Worm (Caenorhabditis elegans) whole organism, late embryonic: ENCODE measurements around the gene T22C8.4.

ENCODE experiments used
- C08G9.2 ChIP-seq: sonication (generic microtip); optimal IDR thresholded peaks from 2 replicates; lab custom pipeline; 2016; ENCODE audit warnings: mild to moderate bottlenecking, missing genetic modification characterization, moderate library complexity, missing compliant biosample characterization
- C38D4.7 ChIP-seq: fragments of 200-800 bp; sonication (Bioruptor generic); optimal IDR thresholded peaks from 2 replicates; lab custom pipeline; 2018; ENCODE audit warnings: mild to moderate bottlenecking, missing genetic modification characterization, moderate library complexity, missing compliant biosample characterization
- F13H6.1 ChIP-seq: sonication (generic microtip); optimal IDR thresholded peaks from 2 replicates; lab custom pipeline; 2016; ENCODE audit warnings: missing genetic modification characterization, missing compliant biosample characterization
- K02D7.2 ChIP-seq: sonication (generic microtip); optimal IDR thresholded peaks from 2 replicates; lab custom pipeline; 2017; ENCODE audit warnings: mild to moderate bottlenecking, missing genetic modification characterization, missing compliant biosample characterization
- T23F11.4 ChIP-seq: fragments of 200-800 bp; sonication (Bioruptor generic); optimal IDR thresholded peaks from 2 replicates; lab custom pipeline; 2018; ENCODE audit warnings: mild to moderate bottlenecking, missing genetic modification characterization, missing compliant biosample characterization
- ahr-1 ChIP-seq: sonication (generic microtip); optimal IDR thresholded peaks from 2 replicates; lab custom pipeline; 2016; ENCODE audit warnings: missing genetic modification characterization, missing compliant biosample characterization
- ceh-14 ChIP-seq: sonication (generic microtip); optimal IDR thresholded peaks from 2 replicates; lab custom pipeline; 2016; ENCODE audit warnings: missing genotype, missing genetic modification characterization, missing compliant biosample characterization
- ceh-18 ChIP-seq: sonication (generic microtip); optimal IDR thresholded peaks from 2 replicates; lab custom pipeline; 2016; ENCODE audit warnings: missing genetic modification characterization, missing compliant biosample characterization
- ceh-2 ChIP-seq: sonication (generic microtip); optimal IDR thresholded peaks from 2 replicates; lab custom pipeline; 2016; ENCODE audit warnings: missing genotype, missing genetic modification characterization, missing compliant biosample characterization
- ceh-22 ChIP-seq: sonication (generic microtip); optimal IDR thresholded peaks from 2 replicates; lab custom pipeline; 2017; ENCODE audit warnings: missing biosample characterization, missing genetic modification characterization
- ceh-30 ChIP-seq: fragments of 150-350 bp; optimal IDR thresholded peaks from 2 replicates; lab custom pipeline; 2014; ENCODE audit warnings: missing biosample characterization, missing genetic modification characterization
- ceh-31 ChIP-seq: sonication (generic microtip); optimal IDR thresholded peaks from 2 replicates; lab custom pipeline; 2016; ENCODE audit warnings: missing genetic modification characterization, missing compliant biosample characterization
- ceh-34 ChIP-seq: sonication (generic microtip); optimal IDR thresholded peaks from 2 replicates; lab custom pipeline; 2016; ENCODE audit warnings: mild to moderate bottlenecking, missing genetic modification characterization, missing compliant biosample characterization
- ceh-48 ChIP-seq: sonication (generic microtip); optimal IDR thresholded peaks from 2 replicates; lab custom pipeline; 2016; ENCODE audit warnings: missing genetic modification characterization, inconsistent platforms, missing compliant biosample characterization
- dve-1 ChIP-seq: sonication (generic microtip); optimal IDR thresholded peaks from 2 replicates; lab custom pipeline; 2017; ENCODE audit warnings: antibody characterized with exemption, mild to moderate bottlenecking, missing genetic modification characterization, missing compliant biosample characterization
- elt-2 ChIP-seq: sonication (generic microtip); optimal IDR thresholded peaks from 2 replicates; lab custom pipeline; 2016; ENCODE audit warnings: missing genetic modification reagents, missing genetic modification characterization, missing compliant biosample characterization
- ets-4 ChIP-seq: sonication (generic microtip); optimal IDR thresholded peaks from 2 replicates; lab custom pipeline; 2016; ENCODE audit warnings: missing genetic modification characterization, missing compliant biosample characterization
- fkh-6 ChIP-seq: sonication (generic microtip); optimal IDR thresholded peaks from 2 replicates; lab custom pipeline; 2016; ENCODE audit warnings: missing genetic modification characterization, missing compliant biosample characterization
- hlh-15 ChIP-seq: sonication (generic microtip); optimal IDR thresholded peaks from 2 replicates; lab custom pipeline; 2016; ENCODE audit warnings: missing genetic modification characterization, missing compliant biosample characterization
- lin-11 ChIP-seq: fragments of 200-800 bp; sonication (Bioruptor generic); optimal IDR thresholded peaks from 2 replicates; lab custom pipeline; 2018; ENCODE audit warnings: mild to moderate bottlenecking, missing genetic modification characterization, missing compliant biosample characterization
- mec-3 ChIP-seq: sonication (generic microtip); optimal IDR thresholded peaks from 2 replicates; lab custom pipeline; 2016; ENCODE audit warnings: borderline replicate concordance, missing genetic modification characterization, missing compliant biosample characterization
- nhr-11 ChIP-seq: fragments of 150-350 bp; optimal IDR thresholded peaks from 2 replicates; lab custom pipeline; 2014; ENCODE audit warnings: missing biosample characterization, missing genetic modification characterization
- npax-4 ChIP-seq: sonication (generic microtip); optimal IDR thresholded peaks from 2 replicates; lab custom pipeline; 2016; ENCODE audit warnings: missing genetic modification characterization, missing compliant biosample characterization
- pat-9 ChIP-seq: fragments of 200-800 bp; sonication (Bioruptor generic); optimal IDR thresholded peaks from 2 replicates; lab custom pipeline; 2018; ENCODE audit warnings: mild to moderate bottlenecking, missing genetic modification characterization, moderate library complexity, missing compliant biosample characterization
- pax-1 ChIP-seq: fragments of 150-350 bp; optimal IDR thresholded peaks from 2 replicates; lab custom pipeline; 2014; ENCODE audit warnings: missing biosample characterization, missing genetic modification characterization
- pha-2 ChIP-seq: sonication (generic microtip); optimal IDR thresholded peaks from 2 replicates; lab custom pipeline; 2017; ENCODE audit warnings: mild to moderate bottlenecking, missing genetic modification characterization, missing compliant biosample characterization
- pha-4 ChIP-seq: fragments of 150-350 bp; optimal IDR thresholded peaks from 2 replicates; lab custom pipeline; 2018; ENCODE audit warnings: missing biosample characterization, missing genetic modification reagents, missing genetic modification characterization
- ref-2 ChIP-seq: sonication (generic microtip); optimal IDR thresholded peaks from 2 replicates; lab custom pipeline; 2016; ENCODE audit warnings: missing genetic modification characterization, missing compliant biosample characterization
- sdc-2 ChIP-seq: sonication (generic microtip); optimal IDR thresholded peaks from 2 replicates; lab custom pipeline; 2016; ENCODE audit warnings: missing genotype, missing genetic modification characterization, missing compliant biosample characterization
- sox-2 ChIP-seq: fragments of 200-800 bp; sonication (Bioruptor generic); IDR thresholded peaks from 2 replicates; pipeline ENCODE4 v1.3.6; 2022; ENCODE audit warnings: missing genetic modification reagents, missing genetic modification characterization, missing compliant biosample characterization
- syd-9 ChIP-seq: sonication (generic microtip); optimal IDR thresholded peaks from 2 replicates; lab custom pipeline; 2016; ENCODE audit warnings: mild to moderate bottlenecking, missing genetic modification characterization, moderate library complexity, missing compliant biosample characterization
- ttx-3 ChIP-seq: sonication (generic microtip); optimal IDR thresholded peaks from 2 replicates; lab custom pipeline; 2016; ENCODE audit warnings: missing genetic modification reagents, missing genetic modification characterization, missing compliant biosample characterization
- unc-3 ChIP-seq, 2 experiments: fragments of 200-800 bp in 1 of 2; sonication (Bioruptor generic) in 1 of 2; sonication (generic microtip) in 1 of 2; conservative IDR thresholded peaks in 1 of 2; optimal IDR thresholded peaks in 1 of 2; 2 replicates each; pipeline versions ENCODE4 v1.3.6 to Lab custom; 2016 to 2022; ENCODE audit warnings: missing compliant biosample characterization in 2 of 2, missing genetic modification characterization in 2 of 2, missing genetic modification reagents in 1 of 2
- unc-55 ChIP-seq: sonication (generic microtip); optimal IDR thresholded peaks from 2 replicates; lab custom pipeline; 2017; ENCODE audit warnings: missing biosample characterization, missing genetic modification reagents, missing genetic modification characterization
- zip-5 ChIP-seq: sonication (generic microtip); optimal IDR thresholded peaks from 2 replicates; lab custom pipeline; 2016; ENCODE audit warnings: missing genetic modification characterization, missing compliant biosample characterization
- ztf-16 ChIP-seq: sonication (generic microtip); optimal IDR thresholded peaks from 2 replicates; lab custom pipeline; 2017; ENCODE audit warnings: missing genetic modification characterization, missing compliant biosample characterization

T22C8.4 gene

DNA sequence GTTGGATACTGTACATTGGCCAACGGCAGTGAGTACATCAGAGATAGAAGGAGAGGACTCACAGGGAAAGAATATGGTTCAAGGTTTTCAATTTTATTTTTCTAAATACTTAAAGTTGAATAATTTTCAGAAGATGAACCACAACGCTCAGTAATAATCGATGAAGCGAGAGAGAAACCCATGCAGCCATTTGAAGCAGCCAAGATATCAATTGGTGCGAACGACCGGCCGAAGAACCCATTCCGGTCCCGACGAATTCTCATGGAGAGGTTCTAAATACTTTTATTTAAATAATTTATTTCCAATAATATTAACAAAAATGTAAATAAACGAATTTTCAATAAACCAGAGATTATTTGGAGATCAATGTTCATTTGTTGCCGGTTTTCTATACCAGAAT lies 23.1 kb downstream of the T22C8.4 start, which contains the start of gene pigg-1:
Gene pigg-1 (minus strand): TSS at position 101 of the 400 bp plus-strand sequence.
- TF ChIP-seq ceh-48 (tag; lab: Kevin White, UChicago) = no peak
- TF ChIP-seq fkh-6 = no peak
- no peak for TF ChIP-seq F13H6.1
- no peak for TF ChIP-seq pha-4
- TF ChIP-seq C08G9.2 = no peak
- no peak for TF ChIP-seq ceh-14 (tag; lab: Kevin White, UChicago)
- TF ChIP-seq ceh-31 (tag; lab: Kevin White, UChicago) = no peak
- no peak for TF ChIP-seq ref-2

DNA sequence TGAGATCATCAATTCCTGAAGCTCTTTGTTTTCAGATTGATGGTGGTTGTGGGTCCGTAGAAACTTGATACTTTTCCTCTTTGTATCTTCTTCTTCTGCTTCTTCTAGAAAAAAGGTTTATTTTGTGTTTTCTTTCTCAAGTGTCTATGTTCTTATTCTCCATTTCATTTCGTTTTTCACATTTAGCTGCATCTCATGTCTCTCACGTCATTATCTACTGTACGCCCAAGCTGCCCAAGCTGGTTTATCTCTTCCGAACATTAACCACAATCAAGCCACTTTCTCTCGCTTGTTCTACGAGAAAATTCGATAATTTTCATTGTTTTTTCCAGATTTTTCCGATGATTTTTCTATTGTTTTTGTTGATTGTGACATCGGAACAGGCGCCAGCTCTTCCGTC lies 24.1 kb downstream of the T22C8.4 start, which contains the start of gene F28C6.5:
Gene F28C6.5 (plus strand): TSS at position 301 of the 400 bp plus-strand sequence.
- TF ChIP-seq syd-9 (tag; lab: Kevin White, UChicago) (no peak), pat-9 (no peak), ttx-3 (no peak), lin-11 (no peak), zip-5 (no peak), mec-3 (tag; lab: Kevin White, UChicago) (no peak), pha-2 (tag; lab: Kevin White, UChicago) (no peak), sdc-2 (no peak), C38D4.7 (no peak)

DNA sequence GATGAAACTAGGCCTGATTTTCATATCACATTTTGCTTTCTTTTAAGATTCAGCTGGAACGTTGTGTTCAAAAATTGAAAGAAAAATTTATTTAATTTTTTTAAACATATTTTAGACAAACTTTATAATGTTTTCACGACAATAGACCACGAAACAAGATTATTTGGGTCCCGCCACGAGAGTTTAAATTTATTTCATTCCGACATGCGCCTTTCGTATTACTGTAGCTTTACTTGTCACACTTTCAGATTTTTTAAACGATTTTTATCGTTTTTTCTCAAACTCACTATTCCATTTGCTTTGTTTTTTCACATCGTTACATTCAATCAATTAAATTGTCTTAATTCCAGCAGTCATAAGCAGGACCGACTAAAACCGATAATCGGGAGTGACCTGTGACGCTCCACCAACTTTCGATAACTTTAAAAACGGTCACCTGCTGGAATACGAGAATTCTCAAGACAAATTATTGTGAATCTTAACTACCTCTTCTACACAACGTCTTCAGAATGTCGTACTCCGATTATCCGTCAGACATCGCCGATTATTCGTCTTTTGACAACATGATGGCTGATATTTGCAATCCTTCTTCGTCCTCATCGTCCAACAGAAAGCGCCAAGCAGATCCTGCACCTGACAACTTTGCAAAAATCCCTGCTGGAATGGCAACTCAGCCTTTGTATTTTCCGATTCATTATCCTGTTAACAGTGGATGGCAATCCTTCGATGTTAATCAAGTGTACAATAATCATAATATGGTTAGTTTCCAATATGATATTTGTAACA lies 29.3 kb downstream of the T22C8.4 start, which contains the start of gene aptf-3:
Gene aptf-3 (plus strand): TSS at position 351 of the 786 bp plus-strand sequence.
- TF ChIP-seq ets-4 (tag; lab: Kevin White, UChicago) (no peak), ztf-16 (tag; lab: Kevin White, UChicago) (no peak), ceh-2 (no peak), ceh-18 (tag; lab: Kevin White, UChicago) (no peak), npax-4 (tag; lab: Kevin White, UChicago) (no peak), K02D7.2 (tag; lab: Kevin White, UChicago) (no peak), dve-1 (tag; lab: Kevin White, UChicago) (no peak), unc-55 (GFP tag; lab: Kevin White, UChicago) (no peak), nhr-11 (tag; lab: Kevin White, UChicago) (no peak), hlh-15 (tag; lab: Kevin White, UChicago) (no peak), ceh-30 (tag; lab: Kevin White, UChicago) (no peak), T23F11.4 (GFP tag; lab: Kevin White, UChicago) (no peak), sox-2 (GFP tag; lab: Robert Waterston, UW) (no peak), ceh-22 (tag; lab: Kevin White, UChicago) (no peak), ahr-1 (tag; lab: Kevin White, UChicago) (no peak), pat-9 (no peak), ceh-34 (tag; lab: Kevin White, UChicago) (no peak), zip-5 (no peak), unc-3 (GFP tag; conservative IDR thresholded peaks at IDR 0.05; lab: Robert Waterston, UW) (no peak), unc-3 (tag; optimal IDR thresholded peaks at IDR 0.05; lab: Kevin White, UChicago) (no peak)

DNA sequence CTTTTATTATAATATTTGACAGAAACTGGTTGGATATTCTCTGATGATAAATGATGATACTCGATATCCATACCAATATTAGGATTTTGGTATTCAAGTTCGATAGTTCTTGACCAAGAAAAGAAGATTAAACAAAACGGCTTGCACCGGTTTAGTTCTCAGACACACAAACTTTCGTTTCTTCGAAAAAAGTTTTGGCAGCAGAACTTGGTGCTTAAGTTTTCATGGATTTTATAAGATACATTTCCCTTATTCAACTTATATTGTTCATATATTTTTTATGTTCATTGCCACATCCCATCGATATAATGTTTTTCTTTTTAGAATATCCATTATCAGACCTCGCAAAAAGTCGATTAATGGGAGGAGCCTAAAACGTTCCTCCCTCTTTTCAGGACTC lies 32.6 kb downstream of the T22C8.4 start, which contains the start of gene aptf-4:
Gene aptf-4 (plus strand): TSS at position 301 of the 400 bp plus-strand sequence.
- TF ChIP-seq elt-2 (no peak), pax-1 (tag; lab: Kevin White, UChicago) (no peak), ceh-22 (tag; lab: Kevin White, UChicago) (no peak), C08G9.2 (no peak), ttx-3 (no peak), ceh-34 (tag; lab: Kevin White, UChicago) (no peak), syd-9 (tag; lab: Kevin White, UChicago) (no peak), pha-2 (tag; lab: Kevin White, UChicago) (no peak), T23F11.4 (GFP tag; lab: Kevin White, UChicago) (no peak)
